Fruit fly (Drosophila melanogaster) whole organism: ENCODE data around the gene Cep290.

Experiments
- CG8478 ChIP-seq: fragments of >200 bp; optimal IDR thresholded peaks from 2 replicates; lab custom pipeline; 2018; ENCODE audit warnings: inconsistent platforms
- Dll ChIP-seq: fragments of >200 bp; optimal IDR thresholded peaks from 2 replicates; lab custom pipeline; 2017
- EcR ChIP-seq, 2 experiments: fragments of >200 bp; optimal IDR thresholded peaks; 2 replicates each; lab custom pipeline; 2017; ENCODE audit warnings: missing biosample characterization in 2 of 2, missing genetic modification characterization in 2 of 2, missing genetic modification reagents in 2 of 2
- pan ChIP-seq: fragments of >200 bp; optimal IDR thresholded peaks from 2 replicates; lab custom pipeline; 2017
- psq ChIP-seq: fragments of >200 bp; optimal IDR thresholded peaks from 2 replicates; lab custom pipeline; 2017
- usp ChIP-seq: fragments of >200 bp; optimal IDR thresholded peaks from 2 replicates; lab custom pipeline; 2017; ENCODE audit warnings: missing biosample characterization, missing genetic modification characterization, mixed read lengths

Cep290 gene

DNA sequence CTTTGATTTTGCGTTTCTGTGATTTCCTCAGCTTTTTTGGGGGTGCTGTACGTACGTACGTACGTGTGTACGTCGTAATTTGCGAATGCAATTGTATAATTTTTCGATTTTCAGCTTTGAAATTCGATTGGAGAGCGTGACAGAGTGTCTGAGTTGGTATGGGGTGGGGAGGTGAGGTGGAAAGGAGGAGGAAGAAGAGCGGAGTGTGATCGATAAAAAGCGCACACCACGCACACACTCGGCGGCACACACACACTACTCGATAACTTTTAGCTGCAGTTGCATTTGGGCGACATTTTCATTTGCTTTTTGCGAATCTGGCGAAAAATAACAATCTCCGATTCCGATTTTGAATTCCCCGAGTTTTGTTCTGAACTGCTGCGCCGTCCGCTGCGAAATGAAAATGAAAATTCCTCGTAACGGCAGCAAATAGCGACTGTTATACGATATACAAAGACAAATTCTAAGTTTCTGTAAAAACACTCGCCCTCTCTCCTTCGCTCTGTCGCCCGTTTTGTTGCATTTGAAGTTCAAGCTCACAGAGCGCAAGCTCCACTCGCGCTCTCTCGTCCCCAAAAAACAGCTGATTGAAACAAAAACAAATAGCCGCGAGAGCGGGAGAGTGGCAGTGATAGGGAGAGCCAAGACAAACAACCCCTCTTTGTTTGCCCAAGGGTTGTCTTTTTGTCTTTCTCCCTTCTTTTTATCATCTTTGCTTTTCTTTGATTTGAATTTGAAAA lies 37.9 kb downstream of the Cep290 start, which contains the start of gene CG13907:
Gene CG13907 (minus strand): TSS at position 518 of the 740 bp plus-strand sequence.
- TF ChIP-seq psq (no peak), Dll (peak; percentile 78)

- no peak for TF ChIP-seq Dll
- TF ChIP-seq usp (GFP tag; lab: Kevin White, UChicago), result no peak
- TF ChIP-seq EcR (GFP tag; optimal IDR thresholded peaks at IDR 0.05; lab: Kevin White, UChicago), result no peak
- no peak for TF ChIP-seq CG8478 (lab: Kevin White, UChicago)
- TF ChIP-seq psq, result no peak
- no peak for TF ChIP-seq pan (lab: Kevin White, UChicago)
Measured at dm6 chr3L:882236-882891, 38.6 kb downstream of the Cep290 start.

dm6 chr3L:882892-883255 lies 39.1 kb downstream of the Cep290 start:
- TF ChIP-seq pan (lab: Kevin White, UChicago) (no peak), EcR (GFP tag; optimal IDR thresholded peaks at IDR 0.05; lab: Kevin White, UChicago) (no peak), psq (no peak), usp (GFP tag; lab: Kevin White, UChicago) (no peak), CG8478 (lab: Kevin White, UChicago) (no peak), Dll (no peak)

- no peak for TF ChIP-seq Dll
Measured at dm6 chr3L:883786-884185, 40.1 kb downstream of the Cep290 start.

- TF ChIP-seq usp (GFP tag; lab: Kevin White, UChicago) (no peak), pan (lab: Kevin White, UChicago) (no peak), EcR (GFP tag; optimal IDR thresholded peaks at IDR 0.05; lab: Kevin White, UChicago) (no peak), CG8478 (lab: Kevin White, UChicago) (no peak), psq (no peak), Dll (no peak)
Measured at dm6 chr3L:884239-884638, 40.5 kb downstream of the Cep290 start.

DNA sequence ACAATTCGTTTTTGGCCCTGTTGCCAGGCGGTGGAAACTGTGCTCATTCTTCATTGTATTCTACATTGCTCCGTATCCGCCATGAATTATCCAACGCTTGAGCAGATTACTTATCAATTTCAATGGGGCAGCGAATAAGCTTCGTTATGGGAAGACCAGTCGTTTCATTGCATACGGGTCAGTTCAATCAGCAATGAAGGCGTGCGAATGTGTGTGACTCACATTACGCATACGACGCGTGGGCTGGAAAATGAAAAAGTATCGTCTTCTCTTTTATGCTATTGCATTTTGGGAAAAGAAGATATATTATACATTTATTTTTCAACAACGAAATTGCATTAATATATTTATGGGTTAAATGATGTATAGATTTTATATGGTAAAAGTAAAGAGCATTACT lies 41.3 kb downstream of the Cep290 start:
- no peak for TF ChIP-seq pan (lab: Kevin White, UChicago)
- no peak for TF ChIP-seq psq
- no peak for TF ChIP-seq CG8478 (lab: Kevin White, UChicago)
- no peak for TF ChIP-seq usp (GFP tag; lab: Kevin White, UChicago)
- TF ChIP-seq Dll, result no peak
- TF ChIP-seq EcR (GFP tag; optimal IDR thresholded peaks at IDR 0.05; lab: Kevin White, UChicago), result no peak

DNA sequence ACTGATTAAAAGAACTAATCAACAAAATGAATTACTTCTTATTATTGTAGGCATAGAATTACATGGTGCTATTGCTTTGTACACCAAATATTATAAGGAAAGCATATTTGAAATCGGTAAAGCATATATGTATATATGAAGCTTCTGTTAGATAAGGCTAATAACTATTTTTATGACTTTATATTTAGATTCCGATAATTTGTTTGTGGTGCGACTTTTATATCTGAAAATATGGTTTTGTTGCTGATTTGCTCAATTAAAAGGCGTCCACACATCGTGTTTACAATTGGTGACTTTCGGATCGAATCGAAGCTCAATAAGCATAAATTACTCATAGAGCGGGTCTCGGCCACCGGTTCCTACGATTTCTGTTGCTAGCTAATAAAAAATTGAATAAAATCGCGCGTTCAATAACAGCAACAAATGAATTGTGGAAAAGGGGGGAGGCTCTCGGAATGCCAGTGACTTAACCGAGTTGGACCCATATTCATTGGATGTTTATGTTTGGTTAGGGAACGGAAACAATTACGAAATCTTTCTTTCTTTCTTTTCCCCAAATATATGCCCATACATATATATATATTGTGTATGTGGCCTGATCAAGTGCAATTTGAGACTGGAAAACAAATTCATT lies 42.0 kb downstream of the Cep290 start:
- TF ChIP-seq Dll (no peak), pan (lab: Kevin White, UChicago) (no peak), psq (no peak), CG8478 (lab: Kevin White, UChicago) (no peak), EcR (GFP tag; optimal IDR thresholded peaks at IDR 0.05; lab: Kevin White, UChicago) (no peak), usp (GFP tag; lab: Kevin White, UChicago) (no peak)

DNA sequence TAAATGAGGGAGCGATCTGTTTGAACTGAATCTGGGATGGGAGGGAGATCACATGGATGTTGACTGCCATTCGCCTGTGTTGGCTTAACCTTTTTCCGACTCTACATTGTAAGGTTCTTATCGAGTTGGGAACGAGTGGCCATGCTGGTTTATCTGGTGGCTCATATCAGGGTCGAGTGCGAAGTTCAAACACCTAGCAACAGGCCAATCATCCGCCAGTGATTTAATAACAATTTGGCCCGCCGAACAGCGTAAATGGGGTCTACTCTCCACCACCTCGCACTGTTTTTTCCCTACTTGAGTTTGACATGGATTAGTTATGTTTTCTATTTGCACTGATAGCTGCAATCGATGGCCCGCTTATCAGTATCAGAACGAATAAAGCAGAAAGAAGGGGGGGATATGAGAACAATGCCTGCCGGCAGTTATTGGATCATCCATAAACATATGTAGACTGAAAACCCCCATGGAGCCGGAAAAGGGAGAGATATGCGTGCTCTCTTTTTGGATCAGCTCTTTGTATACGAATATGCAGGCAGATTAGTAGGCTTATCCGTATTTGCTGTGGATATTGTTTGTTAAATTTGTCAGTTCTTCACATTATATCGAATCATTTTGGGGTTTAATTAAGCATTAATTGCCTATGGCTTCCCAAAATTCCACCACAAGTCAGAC lies 43.8 kb downstream of the Cep290 start:
- TF ChIP-seq EcR (GFP tag; optimal IDR thresholded peaks at IDR 0.05; lab: Kevin White, UChicago) (no peak), psq (no peak), CG8478 (lab: Kevin White, UChicago) (no peak), pan (lab: Kevin White, UChicago) (no peak), Dll (no peak), usp (GFP tag; lab: Kevin White, UChicago) (no peak)

DNA sequence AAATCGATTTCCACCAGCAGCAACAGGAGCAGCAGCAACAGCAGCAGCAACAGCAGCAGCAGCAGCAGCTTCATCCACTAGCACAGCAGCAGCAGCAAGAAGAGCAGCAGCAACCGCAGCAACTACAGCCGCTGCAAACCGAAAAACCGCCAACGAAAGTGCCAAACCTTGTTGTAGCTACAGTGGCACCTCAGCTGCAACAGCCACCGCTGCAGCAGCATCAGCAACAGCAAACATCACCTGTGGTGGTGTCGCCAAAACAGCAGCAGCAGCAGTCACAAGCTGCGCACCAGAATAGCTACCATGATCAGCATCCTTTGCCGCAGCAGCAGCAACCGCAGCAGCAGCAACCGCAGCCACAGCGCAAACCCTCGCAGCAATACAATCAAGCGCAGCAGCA lies 44.6 kb downstream of the Cep290 start:
- TF ChIP-seq CG8478 (lab: Kevin White, UChicago) (no peak), pan (lab: Kevin White, UChicago) (no peak), Dll (no peak), psq (no peak), usp (GFP tag; lab: Kevin White, UChicago) (no peak), EcR (GFP tag; optimal IDR thresholded peaks at IDR 0.05; lab: Kevin White, UChicago) (no peak)

DNA sequence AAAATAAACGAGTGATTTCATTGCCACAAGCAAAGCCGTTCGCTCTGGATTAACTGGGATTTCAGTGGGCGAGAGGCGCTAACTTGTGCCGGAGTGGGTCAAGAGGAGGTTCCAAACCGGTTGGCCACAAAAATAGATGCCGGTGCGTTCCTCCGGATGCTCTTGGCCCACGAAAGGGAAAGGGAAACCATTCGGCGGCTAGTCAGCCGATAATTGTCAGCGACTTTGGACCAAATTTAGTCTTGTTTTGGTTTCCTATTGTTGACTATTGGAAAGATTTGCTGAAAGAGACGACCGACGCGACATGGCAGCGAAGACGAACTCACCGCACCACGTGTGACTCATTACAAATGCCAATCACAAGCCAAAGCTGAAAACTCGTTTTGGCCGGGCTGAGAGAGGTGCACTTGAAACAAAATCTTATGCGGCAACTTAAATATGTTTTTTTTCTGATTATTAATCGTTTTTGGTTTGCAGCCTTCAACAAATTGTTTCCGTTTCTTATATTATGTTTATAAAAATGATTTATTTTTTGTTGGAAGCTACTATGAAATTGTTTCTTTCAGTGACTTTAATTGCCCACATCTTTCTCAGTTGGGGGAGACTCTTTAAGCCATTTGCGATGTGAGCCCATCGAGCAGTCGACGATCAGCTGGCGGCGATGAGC lies 51.7 kb downstream of the Cep290 start, which contains the start of gene CG34056:
Gene CG34056 (plus strand): TSS at position 638 of the 667 bp plus-strand sequence.
- TF ChIP-seq Dll (peak; percentile 79), usp (GFP tag; lab: Kevin White, UChicago) (no peak), EcR (GFP tag; optimal IDR thresholded peaks at IDR 0.05; lab: Kevin White, UChicago) (no peak), CG8478 (lab: Kevin White, UChicago) (no peak)

dm6 chr3L:897080-897479 lies 53.4 kb downstream of the Cep290 start, which contains the start of gene CG34057:
TSS of gene CG34057 (plus strand) at chr3L:897380.
- no peak for TF ChIP-seq EcR (GFP tag; optimal IDR thresholded peaks at IDR 0.05; lab: Kevin White, UChicago)
- no peak for TF ChIP-seq pan (lab: Kevin White, UChicago)
- no peak for TF ChIP-seq Dll
